Fruit fly (Drosophila melanogaster) whole organism: ENCODE measurements around the gene ChAT.

Experiments used
- CG8478 ChIP-seq: fragments of >200 bp; optimal IDR thresholded peaks from 2 replicates; lab custom pipeline; 2018; ENCODE audit warnings: inconsistent platforms
- Dll ChIP-seq: fragments of >200 bp; optimal IDR thresholded peaks from 2 replicates; lab custom pipeline; 2017
- pan ChIP-seq: fragments of >200 bp; optimal IDR thresholded peaks from 2 replicates; lab custom pipeline; 2017
- psq ChIP-seq: fragments of >200 bp; optimal IDR thresholded peaks from 2 replicates; lab custom pipeline; 2017
- usp ChIP-seq: fragments of >200 bp; optimal IDR thresholded peaks from 2 replicates; lab custom pipeline; 2017; ENCODE audit warnings: missing biosample characterization, missing genetic modification characterization, mixed read lengths

- TF ChIP-seq pan (lab: Kevin White, UChicago) (no peak), psq (lab: Kevin White, UChicago) (no peak), Dll (lab: Kevin White, UChicago) (peak; percentile 85), CG8478 (no peak), usp (GFP tag; lab: Kevin White, UChicago) (no peak)
Observed at dm6 chr3R:18742358-18743269, 37.3 kb downstream of the ChAT start.
